Fruit fly (Drosophila melanogaster) whole organism: ENCODE data around the gene pigeon.

ENCODE experiments used
- CG8478 ChIP-seq: fragments of >200 bp; optimal IDR thresholded peaks from 2 replicates; lab custom pipeline; 2018; ENCODE audit warnings: inconsistent platforms
- pan ChIP-seq: fragments of >200 bp; optimal IDR thresholded peaks from 2 replicates; lab custom pipeline; 2017
- psq ChIP-seq: fragments of >200 bp; optimal IDR thresholded peaks from 2 replicates; lab custom pipeline; 2017
- usp ChIP-seq: fragments of >200 bp; optimal IDR thresholded peaks from 2 replicates; lab custom pipeline; 2017; ENCODE audit warnings: missing biosample characterization, missing genetic modification characterization, mixed read lengths

DNA sequence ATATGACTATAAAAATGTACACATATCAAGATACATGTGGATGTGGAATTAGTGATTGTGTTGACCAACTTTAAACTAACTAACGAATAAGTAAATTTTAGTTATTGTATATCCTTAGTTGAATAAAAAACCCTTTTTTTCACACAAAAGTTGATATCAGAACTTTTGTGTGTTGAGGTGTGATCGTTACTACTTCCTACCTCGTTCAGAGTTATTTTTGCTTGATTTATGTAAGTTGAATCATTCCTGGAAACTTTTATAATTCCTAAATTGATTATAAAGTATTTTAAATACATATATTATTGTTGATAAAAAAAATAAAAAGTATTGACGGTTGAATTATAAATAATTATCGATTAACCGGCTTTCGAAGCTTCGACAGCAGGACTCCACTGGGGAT lies 2.2 kb upstream of the pigeon start, which contains the start of gene CG46059:
- TF ChIP-seq usp (no peak), psq (lab: Kevin White, UChicago) (no peak), CG8478 (lab: Kevin White, UChicago) (no peak), pan (no peak)
